Worm (Caenorhabditis elegans) whole organism, L1 larva: Measurements from ENCODE around the gene ZC506.1.

Experiments used
- dpl-1 ChIP-seq, 3 experiments: fragments of 150-350 bp in 2 of 3; sonication (generic microtip) in 1 of 3; optimal IDR thresholded peaks; 2 replicates each; lab custom pipeline; 2014 to 2017; ENCODE audit warnings: missing biosample characterization in 3 of 3, missing genetic modification characterization in 3 of 3, missing genetic modification reagents in 3 of 3
- fkh-10 ChIP-seq: sonication (generic microtip); optimal IDR thresholded peaks from 2 replicates; lab custom pipeline; 2017; ENCODE audit warnings: missing biosample characterization, missing genetic modification reagents, missing genetic modification characterization

The ZC506.1 gene

DNA sequence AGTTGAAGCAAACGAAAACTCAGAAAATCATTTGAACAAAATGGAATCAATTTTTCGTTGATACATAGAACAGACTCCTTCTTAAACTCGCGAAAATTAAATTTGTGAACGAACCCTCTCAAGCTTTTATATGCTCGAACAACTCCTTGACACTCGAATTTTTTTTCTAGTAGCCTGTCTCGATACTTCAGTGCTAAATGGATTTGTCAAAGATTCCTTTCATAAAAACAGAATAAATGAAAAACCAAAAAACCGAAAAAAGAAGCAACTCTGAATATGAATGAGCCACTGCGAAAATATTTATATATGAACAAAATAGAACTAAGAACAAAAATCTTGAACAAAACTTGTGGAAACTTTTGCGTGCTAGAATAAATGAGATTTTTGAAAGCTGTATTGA is 51.2 kb downstream of the ZC506.1 start:
- peak; percentile 73 for TF ChIP-seq fkh-10 (GFP tag; lab: Kevin White, UChicago)
- no peak for TF ChIP-seq dpl-1 (GFP tag; optimal IDR thresholded peaks at IDR 0.05; lab: Kevin White, UChicago)
